Worm (Caenorhabditis elegans) whole organism, mixed stage, embryonic: ENCODE data around the gene T19D12.9.

Experiments
- elt-3 ChIP-seq: fragments of 150-350 bp; optimal IDR thresholded peaks from 2 replicates; lab custom pipeline; 2014; ENCODE audit warnings: missing biosample characterization, missing genetic modification characterization
- lsy-2 ChIP-seq: fragments of 150-350 bp; optimal IDR thresholded peaks from 2 replicates; lab custom pipeline; 2014; ENCODE audit warnings: missing biosample characterization, missing genetic modification characterization
- nhr-28 ChIP-seq: fragments of 150-350 bp; optimal IDR thresholded peaks from 2 replicates; lab custom pipeline; 2014; ENCODE audit warnings: missing biosample characterization, missing genetic modification characterization
- snpc-4 ChIP-seq: fragments of 150-350 bp; optimal IDR thresholded peaks from 2 replicates; lab custom pipeline; 2014; ENCODE audit warnings: missing biosample characterization, missing genetic modification characterization
- unc-39 ChIP-seq: fragments of 150-350 bp; optimal IDR thresholded peaks from 2 replicates; lab custom pipeline; 2014; ENCODE audit warnings: missing biosample characterization, missing genetic modification characterization

DNA sequence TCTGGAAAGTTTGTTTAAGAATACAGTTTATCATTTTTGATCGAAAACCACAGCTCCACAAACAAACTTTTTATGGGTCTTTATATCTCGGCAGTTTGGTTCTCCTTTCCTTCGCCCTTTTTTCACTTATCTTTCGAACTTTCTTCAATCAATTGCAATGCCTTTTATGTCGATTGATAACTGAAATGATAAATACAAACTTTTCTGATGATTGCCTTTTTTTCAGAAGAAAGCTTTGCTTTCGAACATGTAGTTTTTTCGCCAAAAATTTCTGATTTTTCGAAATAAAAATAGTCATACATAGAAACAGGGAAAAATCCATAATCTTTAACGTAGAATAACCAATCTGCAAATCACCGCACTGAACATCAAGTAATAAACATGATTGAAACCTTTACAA lies 7.0 kb upstream of the T19D12.9 start, which contains the start of gene T19D12.2:
- TF ChIP-seq snpc-4 (tag; lab: Kevin White, UChicago) (no peak), lsy-2 (no peak), elt-3 (no peak), nhr-28 (no peak), unc-39 (no peak)
